Worm (Caenorhabditis elegans) whole organism, L4 larva: ENCODE data around the gene clc-25.

Experiments used
- D1046.2 ChIP-seq: fragments of 200-800 bp; sonication (Bioruptor generic); IDR thresholded peaks from 2 replicates; pipeline ENCODE4 v1.3.6; 2022; ENCODE audit warnings: missing genetic modification characterization, missing compliant biosample characterization
- dve-1 ChIP-seq: sonication (generic microtip); optimal IDR thresholded peaks from 2 replicates; lab custom pipeline; 2017; ENCODE audit warnings: antibody characterized with exemption, mild to moderate bottlenecking, missing genetic modification characterization, missing compliant biosample characterization; ENCODE audit not compliant: insufficient read depth
- gei-8 ChIP-seq: fragments of 200-800 bp; sonication (Bioruptor generic); optimal IDR thresholded peaks from 2 replicates; lab custom pipeline; 2018; ENCODE audit warnings: mild to moderate bottlenecking, missing genetic modification characterization, missing compliant biosample characterization
- hmg-1.1 ChIP-seq: fragments of 200-800 bp; sonication (Bioruptor generic); IDR thresholded peaks from 2 replicates; pipeline ENCODE4 v1.3.6; 2022; ENCODE audit warnings: missing genetic modification reagents, missing genetic modification characterization, missing compliant biosample characterization
- lin-1 ChIP-seq: fragments of 200-800 bp; sonication (Bioruptor generic); IDR thresholded peaks from 2 replicates; pipeline ENCODE4 v1.3.6; 2022; ENCODE audit warnings: missing genetic modification reagents, missing genetic modification characterization, missing compliant biosample characterization
- lin-13 ChIP-seq: fragments of 150-350 bp; optimal IDR thresholded peaks from 2 replicates; lab custom pipeline; 2014; ENCODE audit warnings: missing biosample characterization, missing genetic modification reagents, missing genetic modification characterization
- lin-15B ChIP-seq: fragments of 150-350 bp; sonication (generic microtip); optimal IDR thresholded peaks from 3 replicates; lab custom pipeline; 2014; ENCODE audit warnings: missing biosample characterization, missing genetic modification characterization
- lir-3 ChIP-seq: sonication (generic microtip); optimal IDR thresholded peaks from 2 replicates; lab custom pipeline; 2016; ENCODE audit warnings: mild to moderate bottlenecking, missing genetic modification characterization, missing compliant biosample characterization
- mep-1 ChIP-seq: fragments of 150-350 bp; sonication (generic microtip); optimal IDR thresholded peaks from 3 replicates; lab custom pipeline; 2014; ENCODE audit warnings: missing biosample characterization, missing genetic modification characterization
- nhr-77 ChIP-seq: fragments of 150-350 bp; optimal IDR thresholded peaks from 2 replicates; lab custom pipeline; 2014; ENCODE audit warnings: missing biosample characterization, missing genetic modification characterization
- snpc-4 ChIP-seq: fragments of 150-350 bp; optimal IDR thresholded peaks from 2 replicates; lab custom pipeline; 2014; ENCODE audit warnings: missing biosample characterization, missing genetic modification characterization
- zag-1 ChIP-seq: fragments of 150-350 bp; optimal IDR thresholded peaks from 2 replicates; lab custom pipeline; 2014; ENCODE audit warnings: missing biosample characterization, missing genetic modification characterization
- ztf-11 ChIP-seq: fragments of 150-350 bp; optimal IDR thresholded peaks from 2 replicates; lab custom pipeline; 2014; ENCODE audit warnings: missing biosample characterization, missing genetic modification characterization

ce11 chrIII:1016080-1016479 lies 10.1 kb downstream of the clc-25 start, which contains the start of gene Y34F4.3:
- no peak for TF ChIP-seq lin-1 (GFP tag; lab: Robert Waterston, UW)
- TF ChIP-seq zag-1 (tag; lab: Kevin White, UChicago) = no peak
- no peak for TF ChIP-seq snpc-4
- no peak for TF ChIP-seq hmg-1.1
- no peak for TF ChIP-seq dve-1 (tag; lab: Kevin White, UChicago)
- no peak for TF ChIP-seq ztf-11 (tag; lab: Kevin White, UChicago)
- no peak for TF ChIP-seq lin-13
- no peak for TF ChIP-seq D1046.2 (GFP tag; lab: Robert Waterston, UW)
- no peak for TF ChIP-seq lin-15B
- TF ChIP-seq lir-3 (tag; lab: Kevin White, UChicago) = no peak
- no peak for TF ChIP-seq nhr-77
- TF ChIP-seq gei-8 (GFP tag; lab: Kevin White, UChicago) = no peak
- TF ChIP-seq mep-1 (tag; lab: Kevin White, UChicago) = no peak
